Worm (Caenorhabditis elegans): ENCODE data around the gene F38B2.2.

F38B2.2 gene

ce11 chrX:11240585-11241115, 38.5 kb downstream of the F38B2.2 start, which contains the start of gene C34F6.10 (continued):
- TF ChIP-seq nhr-102 (tag; optimal IDR thresholded peaks at IDR 0.05) (no peak), lin-13 (GFP tag; optimal IDR thresholded peaks at IDR 0.05) (no peak), ceh-82 (tag; optimal IDR thresholded peaks at IDR 0.05) (no peak), tra-1 (GFP tag; IDR thresholded peaks at IDR 0.05) (no peak), mdl-1 (tag; optimal IDR thresholded peaks at IDR 0.05) (peak in 1 of 2 experiments; percentile 6), hlh-30 (tag; optimal IDR thresholded peaks at IDR 0.05; ENCODE audit: insufficient read depth) (peak; percentile 53), hlh-11 (tag; optimal IDR thresholded peaks at IDR 0.05) (peak; percentile 17), saeg-2 (GFP tag; IDR thresholded peaks at IDR 0.05) (no peak), mep-1 (tag; optimal IDR thresholded peaks at IDR 0.05) (no peak), zfp-2 (tag; optimal IDR thresholded peaks at IDR 0.05) (no peak), ZK337.2 (GFP tag; IDR thresholded peaks at IDR 0.05) (no peak), vab-7 (GFP tag; IDR thresholded peaks at IDR 0.05) (no peak), ces-1 (GFP tag; optimal IDR thresholded peaks at IDR 0.05) (no peak), jun-1 (tag; optimal IDR thresholded peaks at IDR 0.05) (no peak), mdt-29 (GFP tag; IDR thresholded peaks at IDR 0.05) (no peak), aha-1 (tag) (no peak), T20F7.1 (GFP tag; optimal IDR thresholded peaks at IDR 0.05) (no peak), T26A8.4 (GFP tag; IDR thresholded peaks at IDR 0.05) (no peak), aly-2 (tag; optimal IDR thresholded peaks at IDR 0.05) (no peak)

Data from whole organism, L4 larva.